ENCODE assay signal across 1 fruit fly cellular context in the genomic region with DNA sequence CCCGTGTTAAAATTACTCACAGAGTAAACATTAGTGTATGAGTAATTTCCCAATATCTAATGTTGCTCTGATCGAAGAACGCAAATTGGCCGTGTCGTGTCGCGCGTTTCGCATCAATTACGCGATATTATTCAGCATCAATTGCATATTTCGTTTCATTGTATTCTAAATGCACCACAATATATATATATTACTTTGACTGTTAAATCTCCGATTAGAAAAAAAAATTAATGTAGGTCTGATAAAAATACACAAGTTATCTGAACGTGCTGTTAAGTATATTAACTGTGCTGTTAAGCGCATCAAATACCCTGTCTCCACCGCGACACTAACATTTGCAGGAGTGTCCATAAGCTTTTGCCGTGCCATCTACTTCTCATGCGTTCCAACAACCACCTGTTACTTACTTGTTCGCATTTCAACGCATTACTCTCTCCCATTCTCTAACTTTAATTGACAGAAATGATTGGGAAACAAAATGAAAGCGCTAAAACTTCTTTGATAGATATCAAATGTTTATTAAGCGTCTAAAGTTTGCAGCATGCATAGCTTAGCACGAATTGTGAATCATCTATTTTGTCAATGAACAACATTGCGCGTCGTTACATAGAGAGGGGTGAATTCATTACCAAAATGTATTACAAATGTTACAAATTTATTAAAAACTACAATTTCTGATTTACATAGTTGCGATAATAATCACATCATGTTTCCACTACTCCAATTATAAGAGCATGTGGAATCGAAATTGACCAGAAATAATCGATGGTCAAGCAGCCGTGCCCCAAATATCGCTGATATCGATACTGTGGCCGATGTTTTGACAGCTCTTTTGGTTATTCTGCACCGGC.
TF ChIP-seq lines count a peak whose summit lies in the region.

A gene (minus strand): TSS at position 287 of the 851 bp plus-strand sequence.
A gene (plus strand): TSS at position 802 of the 851 bp plus-strand sequence.

TF ChIP-seq in whole organism, embryonic, 481 proteins besides CTCF, POLR2A, EP300 and RAD21 (continued from another document and continues in another):
- TF ChIP-seq lola (GFP tag; optimal IDR thresholded peaks at IDR 0.05; lab: Kevin White, UChicago) (peak in 1 of 3 experiments; percentile 85), CG7839 (tag; optimal IDR thresholded peaks at IDR 0.05; lab: Kevin White, UChicago) (no peak), CG11504 (tag; optimal IDR thresholded peaks at IDR 0.05; lab: Kevin White, UChicago) (no peak), CG8765 (GFP tag; IDR thresholded peaks at IDR 0.05; lab: Robert Waterston, UW) (no peak), ham (GFP tag; IDR thresholded peaks at IDR 0.05; lab: Robert Waterston, UW) (no peak), unc-4 (GFP tag; IDR thresholded peaks at IDR 0.05; lab: Robert Waterston, UW; ENCODE audit: partially characterized antibody) (peak; percentile 80), Hr78 (GFP tag; optimal IDR thresholded peaks at IDR 0.05; lab: Kevin White, UChicago) (peak in 1 of 2 experiments; percentile 23), ash1 (GFP tag; optimal IDR thresholded peaks at IDR 0.05; lab: Kevin White, UChicago) (no peak), CG33557 (GFP tag; optimal IDR thresholded peaks at IDR 0.05; lab: Kevin White, UChicago) (no peak), HmgD (GFP tag; optimal IDR thresholded peaks at IDR 0.05; lab: Kevin White, UChicago) (no peak), sim (GFP tag; IDR thresholded peaks at IDR 0.05; lab: Robert Waterston, UW) (no peak), CG16815 (GFP tag; optimal IDR thresholded peaks at IDR 0.05; lab: Kevin White, UChicago) (no peak), Side (GFP tag; optimal IDR thresholded peaks at IDR 0.05; lab: Kevin White, UChicago) (no peak), zen (tag; optimal IDR thresholded peaks at IDR 0.05; lab: Kevin White, UChicago) (no peak), Atf3 (GFP tag; optimal IDR thresholded peaks at IDR 0.05; lab: Kevin White, UChicago) (no peak), CG13296 (GFP tag; optimal IDR thresholded peaks at IDR 0.05; lab: Kevin White, UChicago) (no peak), CG8944 (GFP tag; optimal IDR thresholded peaks at IDR 0.05; lab: Kevin White, UChicago) (no peak), trh (GFP tag; optimal IDR thresholded peaks at IDR 0.05; lab: Kevin White, UChicago) (no peak), CG18599 (GFP tag; optimal IDR thresholded peaks at IDR 0.05; lab: Kevin White, UChicago) (no peak), Mes4 (GFP tag; optimal IDR thresholded peaks at IDR 0.05; lab: Kevin White, UChicago) (no peak), aop (GFP tag; IDR thresholded peaks at IDR 0.05; lab: Robert Waterston, UW) (no peak), CG9609 (GFP tag; optimal IDR thresholded peaks at IDR 0.05; lab: Kevin White, UChicago) (no peak), Blimp-1 (GFP tag; optimal IDR thresholded peaks at IDR 0.05; lab: Kevin White, UChicago) (no peak), Asciz (GFP tag; optimal IDR thresholded peaks at IDR 0.05; lab: Kevin White, UChicago) (no peak), Lpt (GFP tag; optimal IDR thresholded peaks at IDR 0.05; lab: Kevin White, UChicago) (no peak), prd (optimal IDR thresholded peaks at IDR 0.05; lab: Kevin White, UChicago) (no peak), prd (GFP tag; IDR thresholded peaks at IDR 0.05; lab: Robert Waterston, UW) (no peak), CHES-1-like (GFP tag; optimal IDR thresholded peaks at IDR 0.05; lab: Kevin White, UChicago) (peak; percentile 20), sob (GFP tag; IDR thresholded peaks at IDR 0.05; lab: Robert Waterston, UW) (no peak), eve (GFP tag; optimal IDR thresholded peaks at IDR 0.05; lab: Kevin White, UChicago) (no peak), Max (GFP tag; optimal IDR thresholded peaks at IDR 0.05; lab: Kevin White, UChicago) (no peak), sug (tag; optimal IDR thresholded peaks at IDR 0.05; lab: Kevin White, UChicago) (no peak), slbo (GFP tag; IDR thresholded peaks at IDR 0.05; lab: Robert Waterston, UW) (no peak), bbx (GFP tag; IDR thresholded peaks at IDR 0.05; lab: Robert Waterston, UW; ENCODE audit: partially characterized antibody) (peak; percentile 96), gce (GFP tag; IDR thresholded peaks at IDR 0.05; lab: Robert Waterston, UW) (no peak), Sry-δ (GFP tag; optimal IDR thresholded peaks at IDR 0.05; lab: Kevin White, UChicago) (peak; percentile 68), CG15073 (GFP tag; optimal IDR thresholded peaks at IDR 0.05; lab: Kevin White, UChicago) (no peak), MBD-R2 (GFP tag; IDR thresholded peaks at IDR 0.05; lab: Robert Waterston, UW) (no peak), CG14050 (GFP tag; IDR thresholded peaks at IDR 0.05; lab: Robert Waterston, UW) (no peak), MTF-1 (GFP tag; optimal IDR thresholded peaks at IDR 0.05; lab: Kevin White, UChicago; ENCODE audit: borderline replicate concordance) (no peak), CG8388 (GFP tag; optimal IDR thresholded peaks at IDR 0.05; lab: Kevin White, UChicago) (no peak), amos (GFP tag; IDR thresholded peaks at IDR 0.05; lab: Robert Waterston, UW; ENCODE audit: partially characterized antibody) (peak; percentile 95), bigmax (GFP tag; optimal IDR thresholded peaks at IDR 0.05; lab: Kevin White, UChicago) (no peak), CG15269 (tag; optimal IDR thresholded peaks at IDR 0.05; lab: Kevin White, UChicago) (no peak), Kr (GFP tag; optimal IDR thresholded peaks at IDR 0.05; lab: Kevin White, UChicago) (no peak), dati (GFP tag; IDR thresholded peaks at IDR 0.05; lab: Robert Waterston, UW) (no peak), chm (GFP tag; IDR thresholded peaks at IDR 0.05; lab: Robert Waterston, UW) (no peak), Meics (GFP tag; optimal IDR thresholded peaks at IDR 0.05; lab: Kevin White, UChicago) (no peak), CG1792 (GFP tag; optimal IDR thresholded peaks at IDR 0.05; lab: Kevin White, UChicago) (no peak), lilli (GFP tag; optimal IDR thresholded peaks at IDR 0.05; lab: Kevin White, UChicago) (no peak), ttk (GFP tag; IDR thresholded peaks at IDR 0.05; lab: Robert Waterston, UW) (no peak), CG11723 (GFP tag; optimal IDR thresholded peaks at IDR 0.05; lab: Kevin White, UChicago) (no peak), YL-1 (GFP tag; optimal IDR thresholded peaks at IDR 0.05; lab: Kevin White, UChicago) (no peak), cato (GFP tag; optimal IDR thresholded peaks at IDR 0.05; lab: Kevin White, UChicago; ENCODE audit: borderline replicate concordance) (no peak), luna (GFP tag; optimal IDR thresholded peaks at IDR 0.05; lab: Kevin White, UChicago) (no peak), klu (GFP tag; IDR thresholded peaks at IDR 0.05; lab: Robert Waterston, UW) (no peak), HHEX (GFP tag; optimal IDR thresholded peaks at IDR 0.05; lab: Kevin White, UChicago) (no peak), tll (GFP tag; optimal IDR thresholded peaks at IDR 0.05; lab: Kevin White, UChicago) (peak in 1 of 2 experiments; percentile 2), nerfin-2 (GFP tag; IDR thresholded peaks at IDR 0.05; lab: Robert Waterston, UW; ENCODE audit: partially characterized antibody) (peak; percentile 92), mld (GFP tag; IDR thresholded peaks at IDR 0.05; lab: Robert Waterston, UW; ENCODE audit: partially characterized antibody) (peak; percentile 92), CG11456 (GFP tag; IDR thresholded peaks at IDR 0.05; lab: Robert Waterston, UW) (no peak), HLH3B (GFP tag; IDR thresholded peaks at IDR 0.05; lab: Robert Waterston, UW) (no peak), sd (tag; optimal IDR thresholded peaks at IDR 0.05; lab: Kevin White, UChicago) (no peak), eyg (GFP tag; optimal IDR thresholded peaks at IDR 0.05; lab: Kevin White, UChicago) (no peak), Sox102F (GFP tag; optimal IDR thresholded peaks at IDR 0.05; lab: Kevin White, UChicago) (no peak), CG13424 (tag; optimal IDR thresholded peaks at IDR 0.05; lab: Kevin White, UChicago) (no peak), slou (GFP tag; optimal IDR thresholded peaks at IDR 0.05; lab: Kevin White, UChicago) (no peak), CG16779 (GFP tag; IDR thresholded peaks at IDR 0.05; lab: Robert Waterston, UW) (no peak), Xbp1 (GFP tag; optimal IDR thresholded peaks at IDR 0.05; lab: Kevin White, UChicago) (no peak), CG17361 (GFP tag; IDR thresholded peaks at IDR 0.05; lab: Robert Waterston, UW) (no peak; the same call in 2 of the 3 replicates), sima (GFP tag; optimal IDR thresholded peaks at IDR 0.05; lab: Kevin White, UChicago) (no peak), CG18011 (GFP tag; optimal IDR thresholded peaks at IDR 0.05; lab: Kevin White, UChicago) (no peak), ci (GFP tag; IDR thresholded peaks at IDR 0.05; lab: Robert Waterston, UW) (no peak), CG6254 (GFP tag; optimal IDR thresholded peaks at IDR 0.05; lab: Kevin White, UChicago) (no peak), al (GFP tag; IDR thresholded peaks at IDR 0.05; lab: Robert Waterston, UW) (no peak), Hmr (GFP tag; optimal IDR thresholded peaks at IDR 0.05; lab: Kevin White, UChicago) (no peak), bab2 (GFP tag; optimal IDR thresholded peaks at IDR 0.05; lab: Kevin White, UChicago) (no peak), Dp (GFP tag; optimal IDR thresholded peaks at IDR 0.05; lab: Kevin White, UChicago) (no peak), ac (GFP tag; optimal IDR thresholded peaks at IDR 0.05; lab: Kevin White, UChicago) (no peak), HmgZ (tag; optimal IDR thresholded peaks at IDR 0.05; lab: Kevin White, UChicago) (no peak), tin (GFP tag; optimal IDR thresholded peaks at IDR 0.05; lab: Kevin White, UChicago) (no peak), Eip74EF (GFP tag; optimal IDR thresholded peaks at IDR 0.05; lab: Kevin White, UChicago) (no peak), CG31224 (GFP tag; IDR thresholded peaks at IDR 0.05; lab: Robert Waterston, UW) (no peak), fd102C (GFP tag; optimal IDR thresholded peaks at IDR 0.05; lab: Kevin White, UChicago) (no peak), ftz-f1 (GFP tag; optimal IDR thresholded peaks at IDR 0.05; lab: Kevin White, UChicago) (no peak), Doc3 (GFP tag; IDR thresholded peaks at IDR 0.05; lab: Robert Waterston, UW; ENCODE audit: partially characterized antibody) (peak; percentile 80), CG34224 (GFP tag; IDR thresholded peaks at IDR 0.05; lab: Robert Waterston, UW; ENCODE audit: partially characterized antibody) (peak; percentile 87), dmrt99B (tag; optimal IDR thresholded peaks at IDR 0.05; lab: Kevin White, UChicago) (no peak), CG18476 (GFP tag; optimal IDR thresholded peaks at IDR 0.05; lab: Kevin White, UChicago) (no peak), cg (GFP tag; optimal IDR thresholded peaks at IDR 0.05; lab: Kevin White, UChicago) (peak; percentile 41), CG8478 (optimal IDR thresholded peaks at IDR 0.05; lab: Kevin White, UChicago) (no peak), CG4820 (GFP tag; optimal IDR thresholded peaks at IDR 0.05; lab: Kevin White, UChicago) (no peak), repo (GFP tag; optimal IDR thresholded peaks at IDR 0.05; lab: Kevin White, UChicago) (no peak), Adf1 (GFP tag; IDR thresholded peaks at IDR 0.05; lab: Robert Waterston, UW) (no peak), ATbp (GFP tag; optimal IDR thresholded peaks at IDR 0.05; lab: Kevin White, UChicago) (no peak), Oaz (GFP tag; IDR thresholded peaks at IDR 0.05; lab: Robert Waterston, UW) (no peak), CG13894 (tag; optimal IDR thresholded peaks at IDR 0.05; lab: Kevin White, UChicago) (no peak), Optix (GFP tag; IDR thresholded peaks at IDR 0.05; lab: Robert Waterston, UW) (no peak), ro (GFP tag; IDR thresholded peaks at IDR 0.05; lab: Robert Waterston, UW) (no peak), ara (GFP tag; IDR thresholded peaks at IDR 0.05; lab: Robert Waterston, UW) (no peak), kah (GFP tag; optimal IDR thresholded peaks at IDR 0.05; lab: Kevin White, UChicago) (peak; percentile 96), NK7.1 (GFP tag; optimal IDR thresholded peaks at IDR 0.05; lab: Kevin White, UChicago) (no peak), CG30403 (GFP tag; optimal IDR thresholded peaks at IDR 0.05; lab: Kevin White, UChicago) (no peak), CG32772 (GFP tag; IDR thresholded peaks at IDR 0.05; lab: Robert Waterston, UW) (no peak), CG34376 (GFP tag; optimal IDR thresholded peaks at IDR 0.05; lab: Kevin White, UChicago) (no peak), lab (GFP tag; optimal IDR thresholded peaks at IDR 0.05; lab: Kevin White, UChicago) (no peak), en (GFP tag; optimal IDR thresholded peaks at IDR 0.05; lab: Kevin White, UChicago) (no peak), trem (tag; optimal IDR thresholded peaks at IDR 0.05; lab: Kevin White, UChicago) (no peak), nerfin-1 (tag; optimal IDR thresholded peaks at IDR 0.05; lab: Kevin White, UChicago) (no peak), gsb (GFP tag; IDR thresholded peaks at IDR 0.05; lab: Robert Waterston, UW) (no peak), Oli (tag; optimal IDR thresholded peaks at IDR 0.05; lab: Kevin White, UChicago) (no peak), zf30C (GFP tag; optimal IDR thresholded peaks at IDR 0.05; lab: Kevin White, UChicago) (no peak), Dip2 (GFP tag; IDR thresholded peaks at IDR 0.05; lab: Robert Waterston, UW) (no peak), schlank (tag; optimal IDR thresholded peaks at IDR 0.05; lab: Kevin White, UChicago) (no peak), scrt (GFP tag; optimal IDR thresholded peaks at IDR 0.05; lab: Kevin White, UChicago) (peak; percentile 61), Med (GFP tag; lab: Kevin White, UChicago) (peak; percentile 48), Pdp1 (GFP tag; optimal IDR thresholded peaks at IDR 0.05; lab: Kevin White, UChicago) (no peak), Nf-YB (GFP tag; optimal IDR thresholded peaks at IDR 0.05; lab: Kevin White, UChicago) (no peak), tgo (GFP tag; IDR thresholded peaks at IDR 0.05; lab: Robert Waterston, UW) (no peak), CG17612 (GFP tag; IDR thresholded peaks at IDR 0.05; lab: Robert Waterston, UW) (no peak), Bteb2 (GFP tag; optimal IDR thresholded peaks at IDR 0.05; lab: Kevin White, UChicago) (no peak), vnd (GFP tag; IDR thresholded peaks at IDR 0.05; lab: Robert Waterston, UW; ENCODE audit: partially characterized antibody) (peak; percentile 90), CG12219 (GFP tag; optimal IDR thresholded peaks at IDR 0.05; lab: Kevin White, UChicago) (no peak), CG10462 (GFP tag; optimal IDR thresholded peaks at IDR 0.05; lab: Kevin White, UChicago) (no peak), CG10147 (GFP tag; optimal IDR thresholded peaks at IDR 0.05; lab: Kevin White, UChicago) (no peak), tx (GFP tag; optimal IDR thresholded peaks at IDR 0.05; lab: Kevin White, UChicago) (no peak), btn (GFP tag; optimal IDR thresholded peaks at IDR 0.05; lab: Kevin White, UChicago) (no peak)
